Worm (Caenorhabditis elegans): Measurements from ENCODE around the gene bmy-1.

ce11 chrII:5311746-5312145 is 46.7 kb upstream of the bmy-1 start, which contains the start of gene gcy-12:
- no peak for TF ChIP-seq sdz-38 (tag; optimal IDR thresholded peaks at IDR 0.05)
- TF ChIP-seq lin-54 (GFP tag; optimal IDR thresholded peaks at IDR 0.05): no peak
- no peak for TF ChIP-seq unc-130 (GFP tag; optimal IDR thresholded peaks at IDR 0.05)
- TF ChIP-seq madf-6 (GFP tag; IDR thresholded peaks at IDR 0.05): no peak
- TF ChIP-seq F57A8.1 (GFP tag; optimal IDR thresholded peaks at IDR 0.05): no peak
- no peak for TF ChIP-seq mcd-1 (GFP tag; IDR thresholded peaks at IDR 0.05)
- no peak for TF ChIP-seq egrh-3 (GFP tag; IDR thresholded peaks at IDR 0.05)
- TF ChIP-seq atf-7 (tag; optimal IDR thresholded peaks at IDR 0.05): no peak

All from whole organism, young adult.